Fruit fly (Drosophila melanogaster): Measurements from ENCODE around the gene a10.

- TF ChIP-seq insv (optimal IDR thresholded peaks at IDR 0.05) (no peak), ttk (optimal IDR thresholded peaks at IDR 0.05) (no peak), Myc (optimal IDR thresholded peaks at IDR 0.05) (no peak)
Observed at dm6 chr3L:17015663-17016575, 7.6 kb downstream of the a10 start, which contains the start of the genes CG6664 and CG7728.
